Worm (Caenorhabditis elegans) whole organism, midembryonic: Measurements from ENCODE around the gene D1079.1.

ENCODE experiments used
- cog-1 ChIP-seq: sonication (generic microtip); optimal IDR thresholded peaks from 2 replicates; lab custom pipeline; 2016; ENCODE audit warnings: missing genetic modification characterization, missing compliant biosample characterization
- klf-2 ChIP-seq: fragments of 200-800 bp; sonication (Bioruptor generic); conservative IDR thresholded peaks from 2 replicates; pipeline ENCODE4 v1.3.6; 2022; ENCODE audit warnings: missing genetic modification reagents, missing genetic modification characterization, missing compliant biosample characterization
- ref-1 ChIP-seq: fragments of 200-800 bp; sonication (Bioruptor generic); conservative IDR thresholded peaks from 2 replicates; pipeline ENCODE4 v1.3.6; 2022; ENCODE audit warnings: missing genetic modification reagents, missing genetic modification characterization, missing compliant biosample characterization

- TF ChIP-seq klf-2 (GFP tag; lab: Robert Waterston, UW) (no peak), cog-1 (tag; lab: Kevin White, UChicago) (no peak), ref-1 (GFP tag; lab: Robert Waterston, UW) (no peak)
Observed at ce11 chrX:4453820-4454219, 50.9 kb downstream of the D1079.1 start, which contains the start of gene F02E8.4.
